Worm (Caenorhabditis elegans): Measurements from ENCODE around the gene msp-19.

DNA sequence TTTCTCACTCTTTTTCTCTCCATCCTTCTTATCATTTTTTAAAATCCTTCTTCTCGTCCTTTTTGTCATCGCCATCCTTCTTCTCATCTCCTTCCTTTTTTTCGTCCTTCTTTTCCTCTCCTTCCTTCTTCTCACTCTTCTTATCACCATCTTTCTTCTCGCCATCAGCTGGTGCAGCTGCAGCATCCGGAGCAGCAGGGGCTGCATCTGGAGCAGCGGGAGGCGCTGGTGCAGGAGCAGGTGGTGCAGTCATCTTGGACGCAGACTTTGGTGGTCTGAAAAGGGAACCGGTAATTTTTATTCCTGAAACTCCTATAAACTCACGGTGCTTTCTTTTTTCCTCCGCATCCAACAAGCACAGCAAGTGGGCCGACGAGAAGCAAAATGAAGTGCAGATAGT is 38.7 kb upstream of the msp-19 start:
- TF ChIP-seq tbp1 (GFP tag; optimal IDR thresholded peaks at IDR 0.05) (no peak), F52B5.7 (tag; optimal IDR thresholded peaks at IDR 0.05) (no peak), nfya-2 (GFP tag; IDR thresholded peaks at IDR 0.05) (no peak), F57C9.4 (tag; optimal IDR thresholded peaks at IDR 0.05) (no peak), tlf-1 (GFP tag; optimal IDR thresholded peaks at IDR 0.05) (no peak), ceh-40 (GFP tag; IDR thresholded peaks at IDR 0.05) (no peak), F49E8.2 (tag; optimal IDR thresholded peaks at IDR 0.05; ENCODE audit: insufficient read depth) (no peak), nfyb-1 (GFP tag; IDR thresholded peaks at IDR 0.05) (no peak), lin-35 (GFP tag; optimal IDR thresholded peaks at IDR 0.05) (no peak), nhr-120 (GFP tag; IDR thresholded peaks at IDR 0.05) (no peak), lin-54 (GFP tag; optimal IDR thresholded peaks at IDR 0.05) (no peak), ama-1 (optimal IDR thresholded peaks at IDR 0.05) (no peak), ama-1 (GFP tag; optimal IDR thresholded peaks at IDR 0.05) (no peak)
